Fruit fly (Drosophila melanogaster) whole organism, embryonic: Measurements from ENCODE around the gene CG42489.

ENCODE experiments used
- ATbp ChIP-seq: fragments of 200-800 bp; sonication (Bioruptor generic); optimal IDR thresholded peaks from 2 replicates; lab custom pipeline; 2017; ENCODE audit warnings: missing biosample characterization, mild to moderate bottlenecking, missing genetic modification characterization, missing genetic modification reagents
- Ada2b ChIP-seq: fragments of 200-800 bp; sonication (Bioruptor generic); IDR thresholded peaks from 2 replicates; pipeline ENCODE4 v1.3.6; 2022; ENCODE audit warnings: missing biosample characterization, missing genetic modification characterization
- CG1024 ChIP-seq: fragments of 200-800 bp; sonication (Bioruptor generic); IDR thresholded peaks from 2 replicates; pipeline ENCODE4 v1.3.6; 2022; ENCODE audit warnings: missing biosample characterization, missing genetic modification characterization
- CG10959 ChIP-seq: fragments of 200-800 bp; sonication (Bioruptor generic); IDR thresholded peaks from 2 replicates; pipeline ENCODE4 v1.3.6; 2022; ENCODE audit warnings: missing biosample characterization, missing genetic modification characterization
- CG11695 ChIP-seq: fragments of 200-800 bp; sonication (Bioruptor generic); IDR thresholded peaks from 3 replicates; pipeline ENCODE4 v1.3.6; 2022; ENCODE audit warnings: missing biosample characterization, missing genetic modification characterization
- CG12155 ChIP-seq: fragments of 200-800 bp; sonication (Bioruptor generic); optimal IDR thresholded peaks from 3 replicates; lab custom pipeline; 2016; ENCODE audit warnings: missing biosample characterization, missing genetic modification characterization
- CG12942 ChIP-seq: fragments of 200-800 bp; sonication (Bioruptor generic); optimal IDR thresholded peaks from 3 replicates; lab custom pipeline; 2016; ENCODE audit warnings: missing biosample characterization, missing genetic modification characterization
- CG15601 ChIP-seq: fragments of 200-800 bp; sonication (Bioruptor generic); optimal IDR thresholded peaks from 3 replicates; lab custom pipeline; 2019; ENCODE audit warnings: missing biosample characterization, mild to moderate bottlenecking, missing genetic modification characterization, moderate library complexity
- CG15696 ChIP-seq: fragments of 200-800 bp; sonication (Bioruptor generic); optimal IDR thresholded peaks from 2 replicates; lab custom pipeline; 2019; ENCODE audit warnings: missing biosample characterization, mild to moderate bottlenecking, missing genetic modification characterization, moderate library complexity
- CG2889 ChIP-seq: fragments of 200-800 bp; sonication (Bioruptor generic); IDR thresholded peaks from 3 replicates; pipeline ENCODE4 v1.3.6; 2022; ENCODE audit warnings: missing biosample characterization, missing genetic modification characterization
- CG3407 ChIP-seq: fragments of 200-800 bp; sonication (Bioruptor generic); optimal IDR thresholded peaks from 2 replicates; lab custom pipeline; 2018; ENCODE audit warnings: missing biosample characterization, mild to moderate bottlenecking, missing genetic modification characterization
- CG7745 ChIP-seq: fragments of 200-800 bp; sonication (Bioruptor generic); optimal IDR thresholded peaks from 2 replicates; lab custom pipeline; 2018; ENCODE audit warnings: missing biosample characterization, mild to moderate bottlenecking, missing genetic modification characterization, moderate library complexity
- CG7839 ChIP-seq: fragments of 200-800 bp; sonication (Bioruptor generic); optimal IDR thresholded peaks from 3 replicates; lab custom pipeline; 2018; ENCODE audit warnings: missing biosample characterization, mild to moderate bottlenecking, missing genetic modification characterization, moderate library complexity
- CG7963 ChIP-seq: fragments of 200-800 bp; sonication (Bioruptor generic); IDR thresholded peaks from 3 replicates; pipeline ENCODE4 v1.3.6; 2022; ENCODE audit warnings: missing biosample characterization, missing genetic modification characterization; ENCODE audit not compliant: partially characterized antibody
- CG9437 ChIP-seq: fragments of 200-800 bp; sonication (Bioruptor generic); optimal IDR thresholded peaks from 2 replicates; lab custom pipeline; 2018; ENCODE audit warnings: missing biosample characterization, mild to moderate bottlenecking, missing genetic modification characterization
- Dll ChIP-seq: fragments of 200-800 bp; sonication (Bioruptor generic); IDR thresholded peaks from 4 replicates; pipeline ENCODE4 v1.3.6; 2022; ENCODE audit warnings: missing biosample characterization, missing genetic modification characterization; ENCODE audit not compliant: partially characterized antibody
- Doc3 ChIP-seq: fragments of 200-800 bp; sonication (Bioruptor generic); IDR thresholded peaks from 3 replicates; pipeline ENCODE4 v1.3.6; 2022; ENCODE audit warnings: missing biosample characterization, missing genetic modification characterization; ENCODE audit not compliant: partially characterized antibody
- Elba2 ChIP-seq: fragments of 200-800 bp; sonication (Bioruptor generic); optimal IDR thresholded peaks from 3 replicates; lab custom pipeline; 2016; ENCODE audit warnings: missing biosample characterization, missing genetic modification characterization
- H2.0 ChIP-seq: fragments of 200-800 bp; sonication (Bioruptor generic); IDR thresholded peaks from 2 replicates; pipeline ENCODE4 v1.3.6; 2022; ENCODE audit warnings: missing biosample characterization, missing genetic modification characterization
- HLH54F ChIP-seq: fragments of 200-800 bp; sonication (Bioruptor generic); optimal IDR thresholded peaks from 3 replicates; lab custom pipeline; 2016; ENCODE audit warnings: missing biosample characterization, missing genetic modification characterization
- HLHmδ ChIP-seq: fragments of 200-800 bp; sonication (Bioruptor generic); optimal IDR thresholded peaks from 2 replicates; lab custom pipeline; 2018; ENCODE audit warnings: missing biosample characterization, mild to moderate bottlenecking, missing genetic modification characterization, moderate library complexity
- Hey ChIP-seq: fragments of 200-800 bp; sonication (Bioruptor generic); optimal IDR thresholded peaks from 3 replicates; lab custom pipeline; 2018; ENCODE audit warnings: missing biosample characterization, mild to moderate bottlenecking, missing genetic modification characterization
- HmgD ChIP-seq: fragments of 200-800 bp; sonication (Bioruptor generic); optimal IDR thresholded peaks from 3 replicates; lab custom pipeline; 2016; ENCODE audit warnings: missing biosample characterization, missing genetic modification characterization
- Hmr ChIP-seq: fragments of 200-800 bp; sonication (Bioruptor generic); optimal IDR thresholded peaks from 3 replicates; lab custom pipeline; 2017; ENCODE audit warnings: mild to moderate bottlenecking, missing biosample characterization, missing genetic modification reagents, missing genetic modification characterization
- NC2β ChIP-seq: fragments of 200-800 bp; sonication (Bioruptor generic); optimal IDR thresholded peaks from 2 replicates; lab custom pipeline; 2016; ENCODE audit warnings: missing biosample characterization, missing genetic modification characterization
- Pdp1 ChIP-seq, 2 experiments: fragments of 200-800 bp; sonication (Bioruptor generic); optimal IDR thresholded peaks; 3 replicates each; lab custom pipeline; 2016; ENCODE audit warnings: missing biosample characterization in 2 of 2, missing genetic modification characterization in 2 of 2, mild to moderate bottlenecking in 1 of 2, moderate library complexity in 1 of 2
- Scr ChIP-seq: fragments of 200-800 bp; sonication (Bioruptor generic); IDR thresholded peaks from 2 replicates; pipeline ENCODE4 v1.3.6; 2022; ENCODE audit warnings: missing biosample characterization, missing genetic modification characterization; ENCODE audit not compliant: partially characterized antibody
- ab ChIP-seq: fragments of 200-800 bp; sonication (Bioruptor generic); optimal IDR thresholded peaks from 2 replicates; lab custom pipeline; 2016; ENCODE audit warnings: missing biosample characterization, missing genetic modification characterization
- bowl ChIP-seq: fragments of 200-800 bp; sonication (Bioruptor generic); IDR thresholded peaks from 2 replicates; pipeline ENCODE4 v1.3.6; 2022; ENCODE audit warnings: missing biosample characterization, missing genetic modification characterization
- bsh ChIP-seq, 2 experiments: fragments of 200-800 bp; sonication (Bioruptor generic); optimal IDR thresholded peaks; 2 replicates each; lab custom pipeline; 2017 to 2018; ENCODE audit warnings: mild to moderate bottlenecking in 2 of 2, missing biosample characterization in 2 of 2, missing genetic modification characterization in 2 of 2, moderate library complexity in 1 of 2
- chinmo ChIP-seq: fragments of 200-800 bp; sonication (Bioruptor generic); IDR thresholded peaks from 4 replicates; pipeline ENCODE4 v1.3.6; 2022; ENCODE audit warnings: missing biosample characterization, missing genetic modification characterization; ENCODE audit not compliant: partially characterized antibody
- cwo ChIP-seq: fragments of 200-800 bp; sonication (Bioruptor generic); optimal IDR thresholded peaks from 3 replicates; lab custom pipeline; 2017; ENCODE audit warnings: missing biosample characterization, missing genetic modification characterization, mild to moderate bottlenecking, moderate library complexity, missing genetic modification reagents
- exex ChIP-seq: fragments of 200-800 bp; sonication (Bioruptor generic); optimal IDR thresholded peaks from 4 replicates; lab custom pipeline; 2018; ENCODE audit warnings: missing biosample characterization, mild to moderate bottlenecking, missing genetic modification characterization, moderate library complexity
- fd64A ChIP-seq: fragments of 200-800 bp; sonication (Bioruptor generic); optimal IDR thresholded peaks from 3 replicates; lab custom pipeline; 2018; ENCODE audit warnings: missing biosample characterization, mild to moderate bottlenecking, missing genetic modification characterization
- grau ChIP-seq: fragments of 200-800 bp; optimal IDR thresholded peaks from 3 replicates; lab custom pipeline; 2019; ENCODE audit warnings: missing biosample characterization, mild to moderate bottlenecking, missing genetic modification characterization, moderate library complexity
- inv ChIP-seq: fragments of 200-800 bp; sonication (Bioruptor generic); IDR thresholded peaks from 2 replicates; pipeline ENCODE4 v1.3.6; 2022; ENCODE audit warnings: missing biosample characterization, missing genetic modification characterization; ENCODE audit not compliant: partially characterized antibody
- klu ChIP-seq: fragments of 200-800 bp; sonication (Bioruptor generic); IDR thresholded peaks from 2 replicates; pipeline ENCODE4 v1.3.6; 2022; ENCODE audit warnings: missing biosample characterization, missing genetic modification characterization
- lbe ChIP-seq: fragments of 200-800 bp; sonication (Bioruptor generic); optimal IDR thresholded peaks from 2 replicates; lab custom pipeline; 2016; ENCODE audit warnings: missing biosample characterization, mild to moderate bottlenecking, missing genetic modification characterization
- nau ChIP-seq: fragments of 200-800 bp; sonication (Bioruptor generic); optimal IDR thresholded peaks from 3 replicates; lab custom pipeline; 2017; ENCODE audit warnings: missing biosample characterization, mild to moderate bottlenecking, missing genetic modification characterization, missing genetic modification reagents
- nerfin-1 ChIP-seq: fragments of 200-800 bp; sonication (Bioruptor generic); optimal IDR thresholded peaks from 3 replicates; lab custom pipeline; 2019; ENCODE audit warnings: missing biosample characterization, mild to moderate bottlenecking, missing genetic modification characterization, moderate library complexity
- nerfin-2 ChIP-seq: fragments of 200-800 bp; sonication (Bioruptor generic); IDR thresholded peaks from 2 replicates; pipeline ENCODE4 v1.3.6; 2022; ENCODE audit warnings: missing biosample characterization, missing genetic modification characterization; ENCODE audit not compliant: partially characterized antibody
- otp ChIP-seq: fragments of 200-800 bp; sonication (Bioruptor generic); IDR thresholded peaks from 3 replicates; pipeline ENCODE4, ENCODE4 v1.3.6; 2022; ENCODE audit warnings: missing biosample characterization, missing genetic modification characterization
- pita ChIP-seq: fragments of 200-800 bp; sonication (Bioruptor generic); optimal IDR thresholded peaks from 2 replicates; lab custom pipeline; 2017; ENCODE audit warnings: missing biosample characterization, mild to moderate bottlenecking, missing genetic modification characterization
- pnt ChIP-seq: fragments of 200-800 bp; sonication (Bioruptor generic); optimal IDR thresholded peaks from 3 replicates; lab custom pipeline; 2016; ENCODE audit warnings: missing biosample characterization, missing genetic modification characterization
- run ChIP-seq: fragments of 200-800 bp; sonication (Bioruptor generic); optimal IDR thresholded peaks from 3 replicates; lab custom pipeline; 2018; ENCODE audit warnings: missing biosample characterization, mild to moderate bottlenecking, missing genetic modification characterization
- sens-2 ChIP-seq: fragments of 200-800 bp; sonication (Bioruptor generic); IDR thresholded peaks from 2 replicates; pipeline ENCODE4 v1.3.6; 2022; ENCODE audit warnings: missing biosample characterization, missing genetic modification characterization
- so ChIP-seq: fragments of 200-800 bp; sonication (Bioruptor generic); IDR thresholded peaks from 3 replicates; pipeline ENCODE4 v1.3.6; 2022; ENCODE audit warnings: missing biosample characterization, missing genetic modification characterization
- tup ChIP-seq: fragments of 200-800 bp; sonication (Bioruptor generic); optimal IDR thresholded peaks from 2 replicates; lab custom pipeline; 2016; ENCODE audit warnings: missing biosample characterization, mild to moderate bottlenecking, missing genetic modification characterization, moderate library complexity
- tx ChIP-seq: fragments of 200-800 bp; sonication (Bioruptor generic); optimal IDR thresholded peaks from 2 replicates; lab custom pipeline; 2016; ENCODE audit warnings: missing biosample characterization, missing genetic modification characterization

Gene CG42489

dm6 chr3R:8642376-8642966, 12.1 kb downstream of the CG42489 start (continued):
- no peak for TF ChIP-seq CG3407 (GFP tag; lab: Kevin White, UChicago)
- no peak for TF ChIP-seq Doc3 (GFP tag; lab: Robert Waterston, UW)
- TF ChIP-seq Pdp1 (GFP tag; optimal IDR thresholded peaks at IDR 0.05; lab: Kevin White, UChicago): peak in 1 of 2 experiments; percentile 98
- peak; percentile 65 for TF ChIP-seq Scr (GFP tag; lab: Robert Waterston, UW)
- TF ChIP-seq exex (tag; lab: Kevin White, UChicago): peak; percentile 75
- TF ChIP-seq nau (GFP tag; lab: Kevin White, UChicago): no peak
- TF ChIP-seq pnt (GFP tag; lab: Kevin White, UChicago): no peak
- no peak for TF ChIP-seq tx (GFP tag; lab: Kevin White, UChicago)
- TF ChIP-seq pita (GFP tag; lab: Kevin White, UChicago): no peak
- no peak for TF ChIP-seq Hey (tag; lab: Kevin White, UChicago)
- no peak for TF ChIP-seq bsh (GFP tag; optimal IDR thresholded peaks at IDR 0.05; lab: Kevin White, UChicago)
- no peak for TF ChIP-seq fd64A (GFP tag; lab: Kevin White, UChicago)
- TF ChIP-seq CG15601 (tag; lab: Kevin White, UChicago): no peak
- TF ChIP-seq Hmr (GFP tag; lab: Kevin White, UChicago): no peak
- TF ChIP-seq bowl (GFP tag; lab: Robert Waterston, UW): no peak
- no peak for TF ChIP-seq Ada2b
- TF ChIP-seq grau (tag; lab: Kevin White, UChicago): no peak
- no peak for TF ChIP-seq CG12155 (GFP tag; lab: Kevin White, UChicago)
- TF ChIP-seq inv (GFP tag; lab: Robert Waterston, UW): no peak
- no peak for TF ChIP-seq HLH54F (GFP tag; lab: Kevin White, UChicago)
- TF ChIP-seq Dll (GFP tag; lab: Robert Waterston, UW): peak; percentile 52; the same call in 1 of the 4 replicates
- TF ChIP-seq CG2889 (GFP tag; lab: Robert Waterston, UW): no peak
- no peak for TF ChIP-seq CG11695 (GFP tag; lab: Robert Waterston, UW)
- no peak for TF ChIP-seq NC2β (GFP tag; lab: Kevin White, UChicago)
- no peak for TF ChIP-seq otp (GFP tag; lab: Robert Waterston, UW)
- 0 out of 4 replicates have a peak, but pooled peaks have one; percentile 17 for TF ChIP-seq chinmo (GFP tag; lab: Robert Waterston, UW)
- peak; percentile 44; the same call in 1 of the 2 replicates for TF ChIP-seq nerfin-2 (GFP tag; lab: Robert Waterston, UW)
- TF ChIP-seq klu (GFP tag; lab: Robert Waterston, UW): no peak
- no peak for TF ChIP-seq HLHmδ (GFP tag; lab: Kevin White, UChicago)
- no peak for TF ChIP-seq CG7839 (tag; lab: Kevin White, UChicago)
- TF ChIP-seq sens-2: 0 out of 2 replicates have a peak, but pooled peaks have one; percentile 16
- no peak for TF ChIP-seq CG9437 (GFP tag; lab: Kevin White, UChicago)
- TF ChIP-seq CG7963 (GFP tag; lab: Robert Waterston, UW): no peak; the same call in 2 of the 3 replicates
- TF ChIP-seq CG1024 (GFP tag; lab: Robert Waterston, UW): no peak
- no peak for TF ChIP-seq CG15696 (tag; lab: Kevin White, UChicago)
- TF ChIP-seq HmgD (GFP tag; lab: Kevin White, UChicago): no peak
- TF ChIP-seq CG12942 (GFP tag; lab: Kevin White, UChicago): no peak
- TF ChIP-seq Elba2 (GFP tag; lab: Kevin White, UChicago): no peak
- no peak for TF ChIP-seq ATbp (GFP tag; lab: Kevin White, UChicago)
- TF ChIP-seq H2.0: no peak
- no peak for TF ChIP-seq nerfin-1 (tag; lab: Kevin White, UChicago)
- no peak for TF ChIP-seq lbe (GFP tag; lab: Kevin White, UChicago)
- no peak for TF ChIP-seq run (tag; lab: Kevin White, UChicago)
- no peak for TF ChIP-seq ab (GFP tag; lab: Kevin White, UChicago)
- TF ChIP-seq CG7745: peak; percentile 51
- TF ChIP-seq cwo (GFP tag; lab: Kevin White, UChicago): no peak
- no peak for TF ChIP-seq so (GFP tag; lab: Robert Waterston, UW)
- no peak for TF ChIP-seq tup (GFP tag; lab: Kevin White, UChicago)
- no peak for TF ChIP-seq CG10959 (GFP tag; lab: Robert Waterston, UW)
